Fruit fly (Drosophila melanogaster): ENCODE measurements around the gene CG43102.
"Not testable (repeated sequence)": the region's sequence is repeated elsewhere in the genome, so short reads cannot be mapped to it uniquely, and the experiment has no call there.

CG43102 gene

dm6 chr3R:17776104-17776589 lies 18.1 kb downstream of the CG43102 start:
- 0 out of 3 replicates have a peak, but pooled peaks have one; percentile 25 for TF ChIP-seq CG6163 (GFP tag; IDR thresholded peaks at IDR 0.05)
- TF ChIP-seq svp (GFP tag) = no peak

dm6 chr3R:17774538-17774937 lies 19.8 kb downstream of the CG43102 start:
- TF ChIP-seq esn (GFP tag; optimal IDR thresholded peaks at IDR 0.05) = no peak
- no peak for TF ChIP-seq CG6854 (GFP tag; optimal IDR thresholded peaks at IDR 0.05)
- peak; percentile 9 for TF ChIP-seq OdsH (GFP tag; optimal IDR thresholded peaks at IDR 0.05)
- TF ChIP-seq CG10631 (GFP tag; optimal IDR thresholded peaks at IDR 0.05) = peak; percentile 27
- no peak; the same call in 2 of the 3 replicates for TF ChIP-seq CG8119 (GFP tag; IDR thresholded peaks at IDR 0.05)
- peak; percentile 4 for TF ChIP-seq acj6 (GFP tag; optimal IDR thresholded peaks at IDR 0.05)
- TF ChIP-seq CG3919 (GFP tag; optimal IDR thresholded peaks at IDR 0.05) = peak; percentile 32
- TF ChIP-seq CG10669 (GFP tag; optimal IDR thresholded peaks at IDR 0.05) = peak; percentile 23
- TF ChIP-seq lz (GFP tag; optimal IDR thresholded peaks at IDR 0.05) = no peak
- no peak for TF ChIP-seq CG6163 (GFP tag; IDR thresholded peaks at IDR 0.05)
- no peak for TF ChIP-seq Sox15 (GFP tag; optimal IDR thresholded peaks at IDR 0.05)
- no peak for TF ChIP-seq fd59A (GFP tag; optimal IDR thresholded peaks at IDR 0.05)
- TF ChIP-seq spab (GFP tag; optimal IDR thresholded peaks at IDR 0.05) = no peak
- no peak for TF ChIP-seq ss (GFP tag; optimal IDR thresholded peaks at IDR 0.05)
- TF ChIP-seq Eip78C (GFP tag) = peak; percentile 38
- TF ChIP-seq net (GFP tag; optimal IDR thresholded peaks at IDR 0.05) = no peak
- no peak for TF ChIP-seq fkh (GFP tag; optimal IDR thresholded peaks at IDR 0.05)
- TF ChIP-seq cyc (GFP tag; optimal IDR thresholded peaks at IDR 0.05) = no peak
- peak; percentile 28; the same call in 1 of the 2 replicates for TF ChIP-seq CG15336 (GFP tag; IDR thresholded peaks at IDR 0.05)
- TF ChIP-seq Sox102F (GFP tag; optimal IDR thresholded peaks at IDR 0.05) = no peak
- no peak for TF ChIP-seq Smox (GFP tag; optimal IDR thresholded peaks at IDR 0.05)
- TF ChIP-seq Ets96B (tag; optimal IDR thresholded peaks at IDR 0.05) = no peak
- TF ChIP-seq Hr38 (GFP tag; optimal IDR thresholded peaks at IDR 0.05) = no peak
- peak; percentile 3 for TF ChIP-seq Eip75B (GFP tag; optimal IDR thresholded peaks at IDR 0.05)
- TF ChIP-seq CG11902 (GFP tag; optimal IDR thresholded peaks at IDR 0.05) = no peak
- no peak for TF ChIP-seq Sox14 (GFP tag; optimal IDR thresholded peaks at IDR 0.05)
- TF ChIP-seq CG32006 (GFP tag; optimal IDR thresholded peaks at IDR 0.05) = peak; percentile 47
- no peak for TF ChIP-seq Eip93F (GFP tag; optimal IDR thresholded peaks at IDR 0.05)
- TF ChIP-seq achi (GFP tag; optimal IDR thresholded peaks at IDR 0.05) = peak; percentile 14
- no peak for TF ChIP-seq CG9139 (GFP tag; optimal IDR thresholded peaks at IDR 0.05)
- TF ChIP-seq CG4318 (GFP tag; optimal IDR thresholded peaks at IDR 0.05) = peak; percentile 4

dm6 chr3R:17773893-17774292 lies 20.4 kb downstream of the CG43102 start:
- TF ChIP-seq Blimp-1 (GFP tag; optimal IDR thresholded peaks at IDR 0.05) (no peak), eg (GFP tag; IDR thresholded peaks at IDR 0.05) (no peak), CG34406 (GFP tag; optimal IDR thresholded peaks at IDR 0.05) (no peak)

dm6 chr3R:17763088-17763487 lies 31.2 kb downstream of the CG43102 start, which contains the start of gene TyrR:
TyrR (minus strand) TSS chr3R:17763188.
- TF ChIP-seq CG31627, OdsH, CG6854 (GFP tag; optimal IDR thresholded peaks at IDR 0.05): not testable (repeated sequence)

- no peak for TF ChIP-seq CG9139 (GFP tag; optimal IDR thresholded peaks at IDR 0.05)
- no peak for TF ChIP-seq dsx (GFP tag; optimal IDR thresholded peaks at IDR 0.05; ENCODE audit: poor library complexity, severe bottlenecking)
Observed at dm6 chr3R:17762261-17762660, 32.0 kb downstream of the CG43102 start.

All from whole organism, prepupa.